Worm (Caenorhabditis elegans): Measurements from ENCODE around the gene nlp-57.

Gene nlp-57

ce11 chrX:11365995-11366394, 49.1 kb downstream of the nlp-57 start:
- TF ChIP-seq ceh-88 (GFP tag; IDR thresholded peaks at IDR 0.05): no peak
- no peak for TF ChIP-seq xbp-1 (tag; optimal IDR thresholded peaks at IDR 0.05)
- no peak for TF ChIP-seq isw-1 (GFP tag; IDR thresholded peaks at IDR 0.05)
- no peak for TF ChIP-seq C04F5.9 (tag; optimal IDR thresholded peaks at IDR 0.05)
- TF ChIP-seq egl-13 (tag; optimal IDR thresholded peaks at IDR 0.05): no peak
- TF ChIP-seq grh-1 (GFP tag; IDR thresholded peaks at IDR 0.05): no peak
- no peak for TF ChIP-seq zip-4 (GFP tag; optimal IDR thresholded peaks at IDR 0.05)
- no peak for TF ChIP-seq lir-3 (tag; optimal IDR thresholded peaks at IDR 0.05; ENCODE audit: poor library complexity)
- TF ChIP-seq nhr-237 (tag; optimal IDR thresholded peaks at IDR 0.05): no peak
- no peak for TF ChIP-seq ztf-4 (tag; optimal IDR thresholded peaks at IDR 0.05)
- TF ChIP-seq efl-1 (optimal IDR thresholded peaks at IDR 0.05): no peak
- TF ChIP-seq efl-1 (GFP tag; optimal IDR thresholded peaks at IDR 0.05 in 1 of 2): no peak
- no peak for TF ChIP-seq pqm-1 (tag; optimal IDR thresholded peaks at IDR 0.05)
- TF ChIP-seq hlh-4 (tag; optimal IDR thresholded peaks at IDR 0.05): no peak
- TF ChIP-seq nhr-19 (GFP tag; conservative IDR thresholded peaks at IDR 0.05): no peak
- no peak for TF ChIP-seq sox-4 (tag; optimal IDR thresholded peaks at IDR 0.05)
- TF ChIP-seq mdl-1 (tag; optimal IDR thresholded peaks at IDR 0.05): no peak
- TF ChIP-seq dsc-1 (tag; optimal IDR thresholded peaks at IDR 0.05): no peak

ce11 chrX:11367087-11367486, 50.2 kb downstream of the nlp-57 start:
- TF ChIP-seq efl-1 (optimal IDR thresholded peaks at IDR 0.05) (no peak), efl-1 (GFP tag; optimal IDR thresholded peaks at IDR 0.05 in 1 of 2) (peak in 1 of 2 experiments; percentile 58), mef-2 (tag; optimal IDR thresholded peaks at IDR 0.05) (no peak)

- TF ChIP-seq elt-2 (tag; optimal IDR thresholded peaks at IDR 0.05): no peak
- no peak for TF ChIP-seq C04F5.9 (tag; optimal IDR thresholded peaks at IDR 0.05)
- TF ChIP-seq jun-1 (tag; optimal IDR thresholded peaks at IDR 0.05): no peak
- TF ChIP-seq nhr-77 (tag; optimal IDR thresholded peaks at IDR 0.05): no peak
- TF ChIP-seq fos-1 (tag; optimal IDR thresholded peaks at IDR 0.05): no peak
- TF ChIP-seq dsc-1 (tag; optimal IDR thresholded peaks at IDR 0.05): peak; percentile 52
- no peak for TF ChIP-seq nhr-237 (tag; optimal IDR thresholded peaks at IDR 0.05)
- no peak for TF ChIP-seq elt-3 (tag; optimal IDR thresholded peaks at IDR 0.05)
- TF ChIP-seq snu-23 (GFP tag; optimal IDR thresholded peaks at IDR 0.05): no peak
- no peak for TF ChIP-seq irx-1 (tag; optimal IDR thresholded peaks at IDR 0.05)
- no peak for TF ChIP-seq rnt-1 (tag; optimal IDR thresholded peaks at IDR 0.05)
- no peak for TF ChIP-seq ztf-11 (tag; optimal IDR thresholded peaks at IDR 0.05)
- TF ChIP-seq fkh-8 (tag; optimal IDR thresholded peaks at IDR 0.05): peak; percentile 4
- no peak for TF ChIP-seq ceh-90 (tag; optimal IDR thresholded peaks at IDR 0.05)
- no peak for TF ChIP-seq mep-1 (tag; optimal IDR thresholded peaks at IDR 0.05)
- no peak for TF ChIP-seq swsn-7 (tag; optimal IDR thresholded peaks at IDR 0.05)
- TF ChIP-seq nhr-47 (tag; optimal IDR thresholded peaks at IDR 0.05): no peak
- TF ChIP-seq grh-1 (GFP tag; IDR thresholded peaks at IDR 0.05): no peak
- TF ChIP-seq lin-14 (GFP tag; optimal IDR thresholded peaks at IDR 0.05): peak; percentile 42
Measured at ce11 chrX:11367640-11368039, 50.8 kb downstream of the nlp-57 start.
